Worm (Caenorhabditis elegans) whole organism, L1 larva: ENCODE results near the gene F58F9.3.
A peak's percentile ranks its signal among the peaks of the same experiment; 100 is the strongest.

Experiments used
- C04F5.9 ChIP-seq: sonication (generic microtip); optimal IDR thresholded peaks from 2 replicates; lab custom pipeline; 2016; ENCODE audit warnings: missing genetic modification characterization, missing compliant biosample characterization
- alr-1 ChIP-seq: fragments of 200-800 bp; sonication (Bioruptor generic); optimal IDR thresholded peaks from 2 replicates; lab custom pipeline; 2018; ENCODE audit warnings: borderline replicate concordance, mild to moderate bottlenecking, missing genetic modification characterization, missing compliant biosample characterization
- ceh-63 ChIP-seq: fragments of 200-800 bp; sonication (Bioruptor generic); optimal IDR thresholded peaks from 2 replicates; lab custom pipeline; 2018; ENCODE audit warnings: mild to moderate bottlenecking, missing genetic modification characterization, missing compliant biosample characterization
- ceh-8 ChIP-seq: fragments of 200-800 bp; sonication (Bioruptor generic); optimal IDR thresholded peaks from 2 replicates; lab custom pipeline; 2018; ENCODE audit warnings: mild to moderate bottlenecking, missing genetic modification characterization, moderate library complexity, missing compliant biosample characterization
- ceh-88 ChIP-seq: fragments of 200-800 bp; sonication (Bioruptor generic); IDR thresholded peaks from 2 replicates; pipeline ENCODE4 v1.3.6; 2022; ENCODE audit warnings: missing genetic modification characterization, missing compliant biosample characterization
- ces-1 ChIP-seq: fragments of 150-350 bp; optimal IDR thresholded peaks from 2 replicates; lab custom pipeline; 2014; ENCODE audit warnings: missing biosample characterization, missing genetic modification reagents, missing genetic modification characterization
- dsc-1 ChIP-seq: sonication (generic microtip); optimal IDR thresholded peaks from 2 replicates; lab custom pipeline; 2016; ENCODE audit warnings: mild to moderate bottlenecking, missing genetic modification characterization, missing compliant biosample characterization
- efl-1 ChIP-seq, 4 experiments: fragments of 150-350 bp; optimal IDR thresholded peaks in 3 of 4; peaks in 1 of 4; 1 replicate in 1 of 4; 2 replicates in 3 of 4; lab custom pipeline; 2014; ENCODE audit warnings: missing biosample characterization in 2 of 4, missing genetic modification characterization in 2 of 4, missing genetic modification reagents in 2 of 4
- efl-3 ChIP-seq: fragments of 200-800 bp; sonication (Bioruptor generic); optimal IDR thresholded peaks from 2 replicates; lab custom pipeline; 2018; ENCODE audit warnings: mild to moderate bottlenecking, missing genetic modification characterization, missing compliant biosample characterization
- egl-27 ChIP-seq, 2 experiments: fragments of 150-350 bp in 1 of 2; sonication (generic microtip); optimal IDR thresholded peaks; 3 replicates each; lab custom pipeline; 2017 to 2018; ENCODE audit warnings: missing biosample characterization in 2 of 2, missing genetic modification characterization in 2 of 2, missing genetic modification reagents in 2 of 2
- elt-2 ChIP-seq: sonication (generic microtip); optimal IDR thresholded peaks from 2 replicates; lab custom pipeline; 2016; ENCODE audit warnings: missing genetic modification characterization, mild to moderate bottlenecking, inconsistent platforms, missing compliant biosample characterization, missing genetic modification reagents
- elt-3 ChIP-seq, 6 experiments: fragments of 150-350 bp in 1 of 6; sonication (generic microtip); optimal IDR thresholded peaks; 2 replicates each; lab custom pipeline; 2017 to 2018; ENCODE audit warnings: missing biosample characterization in 6 of 6, missing genetic modification characterization in 6 of 6, inconsistent platforms in 1 of 6
- fkh-8 ChIP-seq: sonication (generic microtip); optimal IDR thresholded peaks from 2 replicates; lab custom pipeline; 2016; ENCODE audit warnings: mild to moderate bottlenecking, missing genetic modification characterization, missing compliant biosample characterization
- fos-1 ChIP-seq: fragments of 150-350 bp; optimal IDR thresholded peaks from 2 replicates; lab custom pipeline; 2014; ENCODE audit warnings: missing biosample characterization, missing genetic modification characterization
- hlh-17 ChIP-seq: fragments of 200-800 bp; sonication (Bioruptor generic); optimal IDR thresholded peaks from 2 replicates; lab custom pipeline; 2018; ENCODE audit warnings: missing genetic modification characterization, mild to moderate bottlenecking, missing compliant biosample characterization, moderate library complexity, borderline replicate concordance
- hlh-4 ChIP-seq: sonication (generic microtip); optimal IDR thresholded peaks from 2 replicates; lab custom pipeline; 2016; ENCODE audit warnings: mild to moderate bottlenecking, missing genetic modification characterization, missing compliant biosample characterization
- hpl-2 ChIP-seq: fragments of 150-350 bp; optimal IDR thresholded peaks from 2 replicates; lab custom pipeline; 2014; ENCODE audit warnings: missing biosample characterization, missing genetic modification reagents, missing genetic modification characterization
- isw-1 ChIP-seq: fragments of 200-800 bp; sonication (Bioruptor generic); IDR thresholded peaks from 2 replicates; pipeline ENCODE4 v1.3.6; 2022; ENCODE audit warnings: missing genetic modification characterization, missing compliant biosample characterization
- lir-3 ChIP-seq: sonication (generic microtip); optimal IDR thresholded peaks from 2 replicates; lab custom pipeline; 2016; ENCODE audit warnings: mild to moderate bottlenecking, missing genetic modification characterization, moderate library complexity, missing compliant biosample characterization; ENCODE audit not compliant: poor library complexity
- mep-1 ChIP-seq: fragments of 150-350 bp; optimal IDR thresholded peaks from 2 replicates; lab custom pipeline; 2014; ENCODE audit warnings: missing biosample characterization, missing genetic modification characterization
- nhr-19 ChIP-seq: fragments of 200-800 bp; sonication (Bioruptor generic); conservative IDR thresholded peaks from 2 replicates; pipeline ENCODE4 v1.3.6; 2022; ENCODE audit warnings: missing genetic modification characterization, missing compliant biosample characterization
- nhr-20 ChIP-seq: sonication (generic microtip); optimal IDR thresholded peaks from 2 replicates; lab custom pipeline; 2016; ENCODE audit warnings: mild to moderate bottlenecking, missing genetic modification characterization, missing compliant biosample characterization
- nhr-237 ChIP-seq: fragments of 150-350 bp; optimal IDR thresholded peaks from 2 replicates; lab custom pipeline; 2014; ENCODE audit warnings: missing biosample characterization, missing genetic modification characterization
- nhr-47 ChIP-seq: sonication (generic microtip); optimal IDR thresholded peaks from 2 replicates; lab custom pipeline; 2016; ENCODE audit warnings: mild to moderate bottlenecking, missing genetic modification characterization, moderate library complexity, missing compliant biosample characterization
- nhr-71 ChIP-seq: sonication (generic microtip); optimal IDR thresholded peaks from 2 replicates; lab custom pipeline; 2016; ENCODE audit warnings: mild to moderate bottlenecking, missing genetic modification characterization, moderate library complexity, missing compliant biosample characterization
- nhr-77 ChIP-seq: fragments of 150-350 bp; optimal IDR thresholded peaks from 2 replicates; lab custom pipeline; 2014; ENCODE audit warnings: missing biosample characterization, missing genetic modification characterization
- nhr-85 ChIP-seq: sonication (generic microtip); peaks from one replicate; lab custom pipeline; 2016; ENCODE audit warnings: missing genetic modification characterization, inconsistent platforms, missing compliant biosample characterization
- pqm-1 ChIP-seq: sonication (generic microtip); optimal IDR thresholded peaks from 3 replicates; lab custom pipeline; 2017; ENCODE audit warnings: missing biosample characterization, missing genetic modification characterization
- skn-1 ChIP-seq: fragments of 150-350 bp; optimal IDR thresholded peaks from 2 replicates; lab custom pipeline; 2014; ENCODE audit warnings: missing biosample characterization, missing genetic modification characterization
- sox-4 ChIP-seq: sonication (generic microtip); optimal IDR thresholded peaks from 2 replicates; lab custom pipeline; 2016; ENCODE audit warnings: missing genetic modification characterization, missing compliant biosample characterization
- unc-62 ChIP-seq: fragments of 150-350 bp; optimal IDR thresholded peaks from 2 replicates; lab custom pipeline; 2014; ENCODE audit warnings: missing biosample characterization, missing genetic modification reagents, missing genetic modification characterization
- vab-15 ChIP-seq: sonication (generic microtip); optimal IDR thresholded peaks from 2 replicates; lab custom pipeline; 2017; ENCODE audit warnings: missing genotype, mild to moderate bottlenecking, missing genetic modification characterization, missing compliant biosample characterization

The F58F9.3 gene

DNA sequence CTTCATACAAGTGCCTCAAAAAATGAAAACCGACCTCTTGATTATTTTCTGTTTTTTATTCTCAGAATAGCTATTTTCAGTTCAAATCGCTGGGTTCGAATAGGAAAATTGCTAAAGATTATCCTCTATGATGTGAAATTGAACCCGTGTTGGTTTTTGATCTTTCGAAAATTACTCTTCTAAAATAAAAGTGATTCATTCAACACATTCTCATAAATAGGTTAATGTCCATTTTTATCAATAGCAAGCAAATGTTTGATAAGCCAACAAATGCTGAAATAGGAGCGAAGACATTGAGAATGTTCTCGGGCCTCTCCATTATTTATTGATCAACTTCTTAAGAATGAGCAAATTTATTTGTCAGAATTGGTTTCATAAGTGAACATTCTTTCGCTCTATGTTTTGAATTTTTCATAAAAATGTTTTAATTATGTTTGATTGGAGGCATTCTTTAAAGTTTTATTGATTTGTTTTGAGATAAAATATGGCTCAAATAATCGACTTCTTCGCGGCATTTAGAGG, at the start of gene F58F9.3:
Gene F58F9.3, plus strand, starts transcription at position 472 of the 522 bp plus-strand sequence.
- TF ChIP-seq elt-2 (tag; lab: Kevin White, UChicago), result peak; percentile 1
- TF ChIP-seq nhr-77 (tag; lab: Kevin White, UChicago), result no peak
- no peak for TF ChIP-seq ces-1 (GFP tag; lab: Kevin White, UChicago)
- no peak for TF ChIP-seq nhr-20 (tag; lab: Kevin White, UChicago)

DNA sequence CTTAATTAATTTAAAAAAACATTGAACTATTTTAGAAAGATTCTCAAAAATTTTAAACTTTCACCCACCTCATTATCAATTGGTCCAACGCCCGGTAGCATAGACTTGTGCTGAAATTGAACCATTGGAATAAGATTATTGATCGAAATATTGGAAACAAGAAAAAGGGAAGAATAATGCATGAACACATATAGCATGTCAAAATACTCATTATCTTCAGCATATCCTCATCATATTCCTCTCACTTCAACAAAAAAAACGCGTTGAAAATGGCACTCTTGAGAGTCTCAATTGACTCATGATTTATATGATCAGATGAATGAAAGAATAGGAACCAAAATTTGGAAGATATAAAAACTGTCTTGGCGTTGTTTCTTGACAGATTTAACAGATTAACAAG, 49.3 kb upstream of the F58F9.3 start, which contains the start of gene unc-77:
Gene unc-77, minus strand, starts transcription at position 101 of the 400 bp plus-strand sequence.
- TF ChIP-seq skn-1 (tag; lab: Kevin White, UChicago), result no peak
- no peak for TF ChIP-seq unc-62 (GFP tag; lab: Kevin White, UChicago)
- TF ChIP-seq ceh-88, result no peak
- TF ChIP-seq elt-3 (tag; optimal IDR thresholded peaks at IDR 0.05; lab: Kevin White, UChicago), result no peak
- TF ChIP-seq fos-1 (tag; lab: Kevin White, UChicago), result no peak
- no peak for TF ChIP-seq efl-3 (GFP tag; lab: Kevin White, UChicago)
- TF ChIP-seq nhr-237 (tag; lab: Kevin White, UChicago), result no peak
- TF ChIP-seq lir-3 (tag; lab: Kevin White, UChicago), result no peak
- TF ChIP-seq ces-1 (GFP tag; lab: Kevin White, UChicago), result no peak
- TF ChIP-seq hlh-17 (GFP tag; lab: Kevin White, UChicago), result no peak
- no peak for TF ChIP-seq ceh-8
- TF ChIP-seq mep-1 (tag; lab: Kevin White, UChicago), result no peak
- TF ChIP-seq nhr-19 (GFP tag; lab: Robert Waterston, UW), result no peak
- no peak for TF ChIP-seq elt-2 (tag; lab: Kevin White, UChicago)

DNA sequence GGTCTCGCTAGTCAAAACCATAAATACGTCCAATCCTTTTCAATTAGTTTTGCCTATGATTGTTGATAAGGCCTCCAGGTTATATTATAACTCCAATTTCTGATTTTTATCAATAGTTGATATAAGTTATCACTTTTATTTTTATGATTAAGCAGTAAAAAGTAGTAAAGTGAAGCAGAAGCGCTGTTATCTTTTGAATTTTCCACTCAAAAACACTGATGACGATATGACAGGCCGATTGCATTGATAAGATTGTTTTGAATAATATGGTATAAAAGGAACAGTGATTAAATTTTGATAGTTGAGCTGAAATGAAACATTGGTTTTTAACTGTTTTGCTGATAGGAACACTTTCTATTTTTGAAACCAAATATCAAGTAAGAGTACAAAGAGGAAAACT, 47.5 kb upstream of the F58F9.3 start, which contains the start of gene asp-9:
Gene asp-9, plus strand, starts transcription at position 312 of the 400 bp plus-strand sequence.
- no peak for TF ChIP-seq nhr-85 (tag; lab: Kevin White, UChicago)
- peak; percentile 40 for TF ChIP-seq elt-2 (tag; lab: Kevin White, UChicago)

DNA sequence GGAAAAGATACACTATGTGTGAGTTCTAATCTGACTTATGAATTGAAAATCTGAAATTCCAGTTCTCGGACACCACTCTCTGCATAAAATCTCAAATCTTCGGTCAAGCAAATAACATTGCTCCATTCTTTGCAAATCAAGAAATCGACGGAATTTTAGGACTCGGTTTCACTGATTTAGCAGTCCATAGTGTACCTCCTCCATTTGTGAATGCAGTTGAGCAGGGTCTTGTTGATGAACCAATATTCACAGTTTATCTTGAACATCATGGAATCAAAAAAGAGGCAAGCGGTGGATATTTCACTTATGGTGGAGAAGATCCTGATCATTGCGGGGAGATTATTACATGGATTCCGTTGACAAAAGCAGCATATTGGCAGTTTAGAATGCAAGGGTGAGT, 45.9 kb upstream of the F58F9.3 start:
- TF ChIP-seq vab-15 (tag; lab: Kevin White, UChicago) (no peak), alr-1 (tag; lab: Kevin White, UChicago) (no peak), isw-1 (GFP tag; lab: Robert Waterston, UW) (no peak), hpl-2 (GFP tag; lab: Kevin White, UChicago) (no peak), C04F5.9 (tag; lab: Kevin White, UChicago) (no peak), egl-27 (tag; optimal IDR thresholded peaks at IDR 0.05; lab: Kevin White, UChicago) (no peak), sox-4 (tag; lab: Kevin White, UChicago) (no peak), ceh-63 (GFP tag; lab: Kevin White, UChicago) (no peak), efl-1 (optimal IDR thresholded peaks at IDR 0.05; lab: Kevin White, UChicago) (no peak), efl-1 (GFP tag; optimal IDR thresholded peaks at IDR 0.05 in 1 of 2; lab: Kevin White, UChicago) (no peak), dsc-1 (no peak), pqm-1 (tag; lab: Kevin White, UChicago) (no peak)
- TF ChIP-seq, all 84 proteins: peak for 0

DNA sequence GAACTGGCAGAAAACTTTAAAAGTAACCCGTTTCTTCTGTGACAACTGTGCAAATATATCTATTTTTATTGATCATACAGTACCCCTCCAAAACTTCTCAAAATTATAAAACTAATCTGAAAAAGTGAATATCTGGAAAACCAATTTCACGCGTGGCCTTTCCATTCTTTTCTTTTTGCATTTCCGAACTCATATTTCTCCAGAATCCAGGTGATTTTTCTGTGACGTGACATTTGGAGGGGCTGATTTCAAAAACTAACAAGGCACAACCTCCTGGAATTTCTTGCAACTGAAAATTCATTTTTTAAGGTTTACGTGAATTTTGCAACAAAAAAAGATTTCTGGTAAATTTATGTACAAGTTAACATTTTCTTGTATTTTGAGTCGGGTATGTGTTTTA, 32.8 kb upstream of the F58F9.3 start:
- TF ChIP-seq elt-2 (tag; lab: Kevin White, UChicago) (no peak), hlh-4 (tag; lab: Kevin White, UChicago) (peak; percentile 96), fkh-8 (peak; percentile 23), nhr-47 (tag; lab: Kevin White, UChicago) (no peak), hlh-17 (GFP tag; lab: Kevin White, UChicago) (no peak), nhr-71 (tag; lab: Kevin White, UChicago) (peak; percentile 28)
